Worm (Caenorhabditis elegans) whole organism, L4 larva: ENCODE results near the gene ZK596.3.
A peak's percentile ranks its signal among the peaks of the same experiment; 100 is the strongest.

Experiments
- ZK337.2 ChIP-seq: fragments of 200-800 bp; sonication (Bioruptor generic); IDR thresholded peaks from 2 replicates; pipeline ENCODE4 v1.3.6; 2022; ENCODE audit warnings: missing genetic modification reagents, missing genetic modification characterization, missing compliant biosample characterization
- ama-1 ChIP-seq: fragments of 150-350 bp; optimal IDR thresholded peaks from 2 replicates; lab custom pipeline; 2014; ENCODE audit warnings: inconsistent platforms, mixed read lengths
- madf-5 ChIP-seq, 2 experiments: fragments of 200-800 bp; sonication (Bioruptor generic); IDR thresholded peaks; 2 replicates each; pipeline ENCODE4 v1.3.6; 2022; ENCODE audit warnings: missing compliant biosample characterization in 2 of 2, missing genetic modification characterization in 2 of 2
- mes-2 ChIP-seq: sonication (generic microtip); optimal IDR thresholded peaks from 2 replicates; lab custom pipeline; 2016; ENCODE audit warnings: missing genotype, mild to moderate bottlenecking, missing genetic modification characterization, missing compliant biosample characterization; ENCODE audit not compliant: poor library complexity, severe bottlenecking
- nhr-237 ChIP-seq: sonication (generic microtip); optimal IDR thresholded peaks from 2 replicates; lab custom pipeline; 2017; ENCODE audit warnings: missing biosample characterization, missing genetic modification characterization

DNA sequence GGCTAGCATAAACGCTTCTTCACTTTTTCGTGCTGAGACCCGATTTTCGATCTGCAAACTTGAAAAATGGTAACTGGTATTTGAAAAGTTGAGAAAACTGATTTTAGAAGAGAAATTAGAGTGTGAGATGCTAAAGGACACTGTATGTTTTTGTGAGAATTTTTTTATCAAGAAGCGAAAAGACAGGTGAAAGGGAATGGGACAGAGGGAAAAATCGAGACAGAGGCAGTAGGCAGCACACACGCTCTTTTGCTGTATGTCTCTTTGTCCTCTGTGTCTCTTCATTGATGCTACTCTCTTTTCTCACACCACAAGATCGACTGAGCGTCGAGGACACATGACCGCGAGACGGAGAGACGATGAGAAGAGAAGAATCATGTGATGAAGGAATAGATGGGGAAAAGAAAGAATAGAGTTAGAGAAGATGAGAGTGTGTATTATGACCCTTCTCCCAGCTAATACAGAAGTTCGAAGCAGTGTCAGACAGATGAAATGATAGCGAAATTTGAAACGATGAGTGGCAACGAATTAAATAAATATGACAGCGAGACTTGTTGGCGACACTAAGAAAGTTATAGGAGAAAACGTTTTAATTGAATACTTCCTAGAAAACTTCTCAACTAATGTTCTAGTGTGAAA, 31.8 kb upstream of the ZK596.3 start, which contains the start of gene lgg-2:
- no peak for TF ChIP-seq ZK337.2 (GFP tag; lab: Robert Waterston, UW)
- no peak for TF ChIP-seq madf-5 (GFP tag; IDR thresholded peaks at IDR 0.05; lab: Robert Waterston, UW)
- peak; percentile 19 for TF ChIP-seq ama-1 (lab: Kevin White, UChicago)
- peak; percentile 86 for TF ChIP-seq mes-2
- TF ChIP-seq nhr-237 (tag; lab: Kevin White, UChicago), result no peak
